Fruit fly (Drosophila melanogaster) whole organism, embryonic: Measurements from ENCODE around the gene CG46439.

Experiments
- ATbp ChIP-seq: fragments of 200-800 bp; sonication (Bioruptor generic); optimal IDR thresholded peaks from 2 replicates; lab custom pipeline; 2017; ENCODE audit warnings: missing biosample characterization, mild to moderate bottlenecking, missing genetic modification characterization, missing genetic modification reagents
- BEAF-32 ChIP-seq: fragments of 200-800 bp; sonication (Bioruptor generic); optimal IDR thresholded peaks from 3 replicates; lab custom pipeline; 2017; ENCODE audit warnings: missing biosample characterization, missing genetic modification characterization, mild to moderate bottlenecking, moderate library complexity, missing genetic modification reagents
- CG10267 ChIP-seq: fragments of 200-800 bp; sonication (Bioruptor generic); optimal IDR thresholded peaks from 2 replicates; lab custom pipeline; 2018; ENCODE audit warnings: missing biosample characterization, mild to moderate bottlenecking, missing genetic modification characterization, moderate library complexity
- CG10431 ChIP-seq: fragments of 200-800 bp; sonication (Bioruptor generic); optimal IDR thresholded peaks from 3 replicates; lab custom pipeline; 2018; ENCODE audit warnings: missing biosample characterization, mild to moderate bottlenecking, missing genetic modification characterization
- CG10959 ChIP-seq: fragments of 200-800 bp; sonication (Bioruptor generic); IDR thresholded peaks from 2 replicates; pipeline ENCODE4 v1.3.6; 2022; ENCODE audit warnings: missing biosample characterization, missing genetic modification characterization
- CG11085 ChIP-seq: fragments of 200-800 bp; sonication (Bioruptor generic); IDR thresholded peaks from 2 replicates; pipeline ENCODE4 v1.3.6; 2022; ENCODE audit warnings: missing biosample characterization, missing genetic modification characterization
- CG11093 ChIP-seq: fragments of 200-800 bp; sonication (Bioruptor generic); IDR thresholded peaks from 3 replicates; pipeline ENCODE4 v1.3.6; 2022; ENCODE audit warnings: missing biosample characterization, missing genetic modification characterization
- CG12769 ChIP-seq: fragments of 200-800 bp; sonication (Bioruptor generic); optimal IDR thresholded peaks from 2 replicates; lab custom pipeline; 2019; ENCODE audit warnings: missing biosample characterization, mild to moderate bottlenecking, missing genetic modification characterization, moderate library complexity
- CG15479 ChIP-seq: fragments of 200-800 bp; sonication (Bioruptor generic); optimal IDR thresholded peaks from 3 replicates; lab custom pipeline; 2019; ENCODE audit warnings: missing biosample characterization, mild to moderate bottlenecking, missing genetic modification characterization, moderate library complexity
- CG17361 ChIP-seq: fragments of 200-800 bp; sonication (Bioruptor generic); IDR thresholded peaks from 3 replicates; pipeline ENCODE4 v1.3.6; 2022; ENCODE audit warnings: missing biosample characterization, missing genetic modification characterization
- CG18476 ChIP-seq: fragments of 200-800 bp; sonication (Bioruptor generic); optimal IDR thresholded peaks from 2 replicates; lab custom pipeline; 2016; ENCODE audit warnings: missing biosample characterization, mild to moderate bottlenecking, missing genetic modification characterization
- CG2202 ChIP-seq: fragments of 200-800 bp; sonication (Bioruptor generic); optimal IDR thresholded peaks from 2 replicates; lab custom pipeline; 2018; ENCODE audit warnings: missing biosample characterization, mild to moderate bottlenecking, missing genetic modification characterization
- CG2678 ChIP-seq: fragments of 200-800 bp; sonication (Bioruptor generic); optimal IDR thresholded peaks from 3 replicates; lab custom pipeline; 2019; ENCODE audit warnings: missing biosample characterization, mild to moderate bottlenecking, missing genetic modification characterization, moderate library complexity
- CG30431 ChIP-seq: fragments of 200-800 bp; sonication (Bioruptor generic); optimal IDR thresholded peaks from 2 replicates; lab custom pipeline; 2017; ENCODE audit warnings: missing biosample characterization, missing genetic modification characterization
- CG32772 ChIP-seq: fragments of 200-800 bp; sonication (Bioruptor generic); IDR thresholded peaks from 2 replicates; pipeline ENCODE4 v1.3.6; 2022; ENCODE audit warnings: missing biosample characterization, missing genetic modification characterization
- CG34376 ChIP-seq: fragments of 200-800 bp; sonication (Bioruptor generic); optimal IDR thresholded peaks from 2 replicates; lab custom pipeline; 2018; ENCODE audit warnings: missing biosample characterization, mild to moderate bottlenecking, missing genetic modification characterization
- CG4360 ChIP-seq: fragments of 200-800 bp; sonication (Bioruptor generic); IDR thresholded peaks from 2 replicates; pipeline ENCODE4 v1.3.6; 2022; ENCODE audit warnings: missing biosample characterization, missing genetic modification characterization
- CG8290 ChIP-seq, 3 experiments: fragments of 200-800 bp; sonication (Bioruptor generic); optimal IDR thresholded peaks; 2 replicates each; lab custom pipeline; 2016 to 2019; ENCODE audit warnings: missing biosample characterization in 3 of 3, missing genetic modification characterization in 3 of 3, mild to moderate bottlenecking in 2 of 3, moderate library complexity in 1 of 3
- CG9817 ChIP-seq: fragments of 200-800 bp; sonication (Bioruptor generic); optimal IDR thresholded peaks from 2 replicates; lab custom pipeline; 2018; ENCODE audit warnings: missing biosample characterization, mild to moderate bottlenecking, missing genetic modification characterization, moderate library complexity
- CHES-1-like ChIP-seq: fragments of 200-800 bp; sonication (Bioruptor generic); optimal IDR thresholded peaks from 2 replicates; lab custom pipeline; 2016; ENCODE audit warnings: missing biosample characterization, missing genetic modification characterization
- Dref ChIP-seq: fragments of 200-800 bp; sonication (Bioruptor generic); IDR thresholded peaks from 2 replicates; pipeline ENCODE4 v1.3.6; 2022; ENCODE audit warnings: missing biosample characterization, missing genetic modification characterization
- Elba2 ChIP-seq: fragments of 200-800 bp; sonication (Bioruptor generic); optimal IDR thresholded peaks from 3 replicates; lab custom pipeline; 2016; ENCODE audit warnings: missing biosample characterization, missing genetic modification characterization
- HLH54F ChIP-seq: fragments of 200-800 bp; sonication (Bioruptor generic); optimal IDR thresholded peaks from 3 replicates; lab custom pipeline; 2016; ENCODE audit warnings: missing biosample characterization, missing genetic modification characterization
- Hand ChIP-seq: fragments of 200-800 bp; sonication (Bioruptor generic); optimal IDR thresholded peaks from 2 replicates; lab custom pipeline; 2017; ENCODE audit warnings: mild to moderate bottlenecking, missing biosample characterization, missing genetic modification reagents, missing genetic modification characterization
- Jarid2 ChIP-seq: fragments of 200-800 bp; sonication (Bioruptor generic); optimal IDR thresholded peaks from 3 replicates; lab custom pipeline; 2017; ENCODE audit warnings: mild to moderate bottlenecking, missing biosample characterization, missing genetic modification reagents, missing genetic modification characterization
- Lhr ChIP-seq: fragments of 200-800 bp; sonication (Bioruptor generic); optimal IDR thresholded peaks from 3 replicates; lab custom pipeline; 2017; ENCODE audit warnings: mild to moderate bottlenecking, missing biosample characterization, missing genetic modification reagents, missing genetic modification characterization
- MESR4 ChIP-seq: fragments of 200-800 bp; sonication (Bioruptor generic); optimal IDR thresholded peaks from 2 replicates; lab custom pipeline; 2018; ENCODE audit warnings: missing biosample characterization, mild to moderate bottlenecking, missing genetic modification characterization, moderate library complexity
- Rx ChIP-seq: fragments of 200-800 bp; sonication (Bioruptor generic); IDR thresholded peaks from 2 replicates; pipeline ENCODE4 v1.3.6; 2022; ENCODE audit warnings: missing biosample characterization, missing genetic modification characterization
- Trl ChIP-seq, 3 experiments: fragments of >200 bp in 2 of 3; fragments of 200-800 bp in 1 of 3; sonication (Bioruptor generic) in 1 of 3; optimal IDR thresholded peaks; 2 replicates in 1 of 3; 3 replicates in 2 of 3; lab custom pipeline; 2016 to 2017; ENCODE audit warnings: missing biosample characterization in 1 of 3, missing genetic modification characterization in 1 of 3
- Xrp1 ChIP-seq: fragments of 200-800 bp; sonication (Bioruptor generic); IDR thresholded peaks from 2 replicates; pipeline ENCODE4 v1.3.6; 2022; ENCODE audit warnings: missing biosample characterization, missing genetic modification characterization
- bab2 ChIP-seq: fragments of 200-800 bp; sonication (Bioruptor generic); optimal IDR thresholded peaks from 2 replicates; lab custom pipeline; 2016; ENCODE audit warnings: missing biosample characterization, missing genetic modification characterization
- cg ChIP-seq: fragments of 200-800 bp; sonication (Bioruptor generic); optimal IDR thresholded peaks from 3 replicates; lab custom pipeline; 2019; ENCODE audit warnings: missing biosample characterization, mild to moderate bottlenecking, missing genetic modification characterization, moderate library complexity
- ems ChIP-seq: fragments of 200-800 bp; sonication (Bioruptor generic); optimal IDR thresholded peaks from 3 replicates; lab custom pipeline; 2016; ENCODE audit warnings: missing biosample characterization, missing genetic modification characterization
- gcm2 ChIP-seq: fragments of 200-800 bp; sonication (Bioruptor generic); optimal IDR thresholded peaks from 2 replicates; lab custom pipeline; 2016; ENCODE audit warnings: missing biosample characterization, missing genetic modification characterization
- grau ChIP-seq: fragments of 200-800 bp; optimal IDR thresholded peaks from 3 replicates; lab custom pipeline; 2019; ENCODE audit warnings: missing biosample characterization, mild to moderate bottlenecking, missing genetic modification characterization, moderate library complexity
- gsb-n ChIP-seq: fragments of 200-800 bp; sonication (Bioruptor generic); optimal IDR thresholded peaks from 3 replicates; lab custom pipeline; 2018; ENCODE audit warnings: missing biosample characterization, mild to moderate bottlenecking, missing genetic modification characterization
- ind ChIP-seq: fragments of 200-800 bp; sonication (Bioruptor generic); optimal IDR thresholded peaks from 3 replicates; lab custom pipeline; 2016; ENCODE audit warnings: missing biosample characterization, missing genetic modification characterization
- maf-S ChIP-seq: fragments of 200-800 bp; sonication (Bioruptor generic); optimal IDR thresholded peaks from 2 replicates; lab custom pipeline; 2016; ENCODE audit warnings: missing biosample characterization, missing genetic modification characterization
- nau ChIP-seq: fragments of 200-800 bp; sonication (Bioruptor generic); optimal IDR thresholded peaks from 3 replicates; lab custom pipeline; 2017; ENCODE audit warnings: missing biosample characterization, mild to moderate bottlenecking, missing genetic modification characterization, missing genetic modification reagents
- pan ChIP-seq, 4 experiments: fragments of >200 bp in 3 of 4; fragments of 200-800 bp in 1 of 4; sonication (Bioruptor generic) in 1 of 4; optimal IDR thresholded peaks in 3 of 4; IDR thresholded peaks in 1 of 4; 2 replicates each; pipeline versions ENCODE4 v1.3.6 to Lab custom; 2017 to 2022; ENCODE audit warnings: missing biosample characterization in 2 of 4, missing genetic modification characterization in 2 of 4, mixed read lengths in 1 of 4
- repo ChIP-seq: fragments of 200-800 bp; sonication (Bioruptor generic); optimal IDR thresholded peaks from 2 replicates; lab custom pipeline; 2016; ENCODE audit warnings: missing biosample characterization, missing genetic modification characterization
- schlank ChIP-seq: fragments of 200-800 bp; sonication (Bioruptor generic); optimal IDR thresholded peaks from 2 replicates; lab custom pipeline; 2018; ENCODE audit warnings: missing biosample characterization, mild to moderate bottlenecking, missing genetic modification characterization
- sens-2 ChIP-seq: fragments of 200-800 bp; sonication (Bioruptor generic); IDR thresholded peaks from 2 replicates; pipeline ENCODE4 v1.3.6; 2022; ENCODE audit warnings: missing biosample characterization, missing genetic modification characterization
- tgo ChIP-seq: fragments of 200-800 bp; sonication (Bioruptor generic); IDR thresholded peaks from 3 replicates; pipeline ENCODE4 v1.3.6; 2022; ENCODE audit warnings: missing biosample characterization, missing genetic modification characterization
- vvl ChIP-seq: fragments of 200-800 bp; sonication (Bioruptor generic); IDR thresholded peaks from 2 replicates; pipeline ENCODE4 v1.3.6; 2022; ENCODE audit warnings: missing biosample characterization, missing genetic modification characterization

CG46439 gene

DNA sequence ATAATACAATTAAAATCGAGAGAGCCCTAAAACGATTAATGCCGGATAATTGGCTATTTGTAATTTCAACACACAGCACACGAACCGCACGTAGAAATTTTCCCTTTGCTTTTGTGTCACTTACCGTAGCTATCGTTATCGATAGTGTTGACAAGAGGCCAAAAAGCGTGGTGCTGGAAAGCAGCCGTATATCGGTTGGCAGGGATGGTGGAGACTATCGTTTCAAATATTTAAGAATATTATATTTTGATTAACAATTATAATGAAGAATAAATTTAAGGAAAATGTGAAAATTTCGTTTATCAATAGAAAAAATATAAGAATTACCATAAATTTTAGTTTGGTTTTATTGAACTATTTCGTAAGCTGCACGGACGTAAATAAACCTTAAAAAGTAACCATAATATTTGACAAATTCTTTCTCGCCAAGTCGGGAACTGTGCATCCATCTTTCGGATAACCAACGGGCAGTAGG, 3.0 kb downstream of the CG46439 start, which contains the start of gene JIL-1 (continued):
- TF ChIP-seq CG15479 (GFP tag; lab: Kevin White, UChicago) (no peak), tgo (peak; percentile 76), ATbp (GFP tag; lab: Kevin White, UChicago) (no peak), maf-S (GFP tag; lab: Kevin White, UChicago) (no peak), bab2 (GFP tag; lab: Kevin White, UChicago) (peak; percentile 48), CG9817 (peak; percentile 60), schlank (tag; lab: Kevin White, UChicago) (no peak), CG18476 (GFP tag; lab: Kevin White, UChicago) (peak; percentile 60)

DNA sequence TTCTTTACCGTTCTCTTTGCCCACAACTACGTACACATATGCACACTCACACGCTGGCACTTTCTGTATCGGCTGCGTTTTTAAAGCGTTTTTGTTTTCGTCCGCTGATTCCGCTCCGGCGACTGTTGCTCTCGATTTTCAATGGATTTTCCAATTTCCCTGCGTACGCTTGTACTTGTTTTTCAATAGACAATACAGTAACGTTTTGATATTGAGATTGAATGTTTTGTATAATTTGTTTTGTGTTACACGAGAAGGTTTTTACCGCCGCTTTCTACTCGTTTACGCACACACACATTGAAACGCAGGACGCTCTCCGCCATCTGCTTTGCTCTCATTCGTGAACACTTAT, 3.5 kb downstream of the CG46439 start:
- TF ChIP-seq CG2678 (tag; lab: Kevin White, UChicago): no peak
- TF ChIP-seq CG17361 (GFP tag; lab: Robert Waterston, UW): no peak
- TF ChIP-seq Elba2 (GFP tag; lab: Kevin White, UChicago): no peak
- TF ChIP-seq CG4360 (GFP tag; lab: Robert Waterston, UW): no peak
- peak; percentile 3 for TF ChIP-seq CHES-1-like
- TF ChIP-seq Trl (optimal IDR thresholded peaks at IDR 0.05; lab: Kevin White, UChicago): peak; percentile 34 to 66
- no peak for TF ChIP-seq Trl (GFP tag; optimal IDR thresholded peaks at IDR 0.05; lab: Kevin White, UChicago)
- TF ChIP-seq CG34376 (GFP tag; lab: Kevin White, UChicago): no peak
- TF ChIP-seq cg (GFP tag; lab: Kevin White, UChicago): peak; percentile 89

- TF ChIP-seq CG8290 (GFP tag; optimal IDR thresholded peaks at IDR 0.05; lab: Kevin White, UChicago) (peak; percentile 80), CG8290 (tag; optimal IDR thresholded peaks at IDR 0.05; lab: Kevin White, UChicago) (peak; percentile 55 to 78), CG10431 (GFP tag; lab: Kevin White, UChicago) (peak; percentile 51), Lhr (no peak), CG32772 (no peak), grau (tag; lab: Kevin White, UChicago) (peak; percentile 79), CG12769 (tag; lab: Kevin White, UChicago) (peak; percentile 60), CG30431 (no peak), MESR4 (GFP tag; lab: Kevin White, UChicago) (no peak), sens-2 (GFP tag; lab: Robert Waterston, UW) (no peak), ind (peak; percentile 44), CG10267 (tag; lab: Kevin White, UChicago) (peak; percentile 94), HLH54F (peak; percentile 72), CG11085 (no peak), ems (peak; percentile 41), CG11093 (GFP tag; lab: Robert Waterston, UW) (no peak), Jarid2 (no peak), Dref (GFP tag; lab: Robert Waterston, UW) (no peak), Rx (GFP tag; lab: Robert Waterston, UW) (0 out of 2 replicates have a peak, but pooled peaks have one; percentile 26), Xrp1 (GFP tag; lab: Robert Waterston, UW) (peak; percentile 57; the same call in 1 of the 2 replicates), gsb-n (tag; lab: Kevin White, UChicago) (peak; percentile 19), CG2202 (no peak), BEAF-32 (peak; percentile 1), CG4360 (GFP tag; lab: Robert Waterston, UW) (no peak), gcm2 (GFP tag; lab: Kevin White, UChicago) (no peak), vvl (GFP tag; lab: Robert Waterston, UW) (peak; percentile 79), nau (GFP tag; lab: Kevin White, UChicago) (peak; percentile 47), CG10959 (no peak), pan (optimal IDR thresholded peaks at IDR 0.05; lab: Kevin White, UChicago) (no peak), pan (GFP tag; optimal IDR thresholded peaks at IDR 0.05 in 1 of 2, IDR thresholded peaks at IDR 0.05 in 1 of 2) (peak in 1 of 2 experiments; percentile 64), Hand (GFP tag; lab: Kevin White, UChicago) (peak; percentile 30), repo (GFP tag; lab: Kevin White, UChicago) (peak; percentile 56)
Observed at dm6 chr3L:11091943-11092609, 4.0 kb downstream of the CG46439 start.
